Fruit fly (Drosophila melanogaster) Kc167 (cell line): Measurements from ENCODE around the gene CG43127.

Experiments
- Myc ChIP-seq: fragments of >200 bp; optimal IDR thresholded peaks from 2 replicates; lab custom pipeline; 2017; ENCODE audit warnings: missing external identifiers
- Sin3A ChIP-seq: fragments of >200 bp; optimal IDR thresholded peaks from 2 replicates; lab custom pipeline; 2018; ENCODE audit warnings: missing external identifiers
- h ChIP-seq: fragments of >200 bp; optimal IDR thresholded peaks from 3 replicates; lab custom pipeline; 2018; ENCODE audit warnings: missing external identifiers
- insv ChIP-seq: fragments of >200 bp; optimal IDR thresholded peaks from 3 replicates; lab custom pipeline; 2018; ENCODE audit warnings: missing external identifiers
- psq ChIP-seq: fragments of >200 bp; optimal IDR thresholded peaks from 2 replicates; lab custom pipeline; 2017; ENCODE audit warnings: missing external identifiers

DNA sequence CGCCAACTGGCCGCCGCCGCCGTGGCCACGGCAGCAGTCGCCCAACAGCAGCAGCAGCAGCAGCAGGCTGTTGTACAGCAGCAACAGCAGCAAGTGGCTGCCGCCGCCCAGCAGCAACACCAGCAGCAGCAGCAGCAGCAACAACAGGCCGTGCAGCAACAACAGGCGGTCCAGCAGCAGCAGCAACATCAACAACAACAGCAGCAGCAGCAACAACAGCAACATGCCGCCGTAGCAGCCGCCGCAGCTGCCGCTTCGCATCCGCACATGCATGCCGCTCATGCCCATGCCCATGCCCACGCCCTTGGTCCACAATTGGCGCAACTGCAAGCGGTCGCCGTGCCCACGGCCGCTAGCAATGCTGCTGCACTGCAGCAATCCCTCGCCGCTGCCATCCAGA is 40.4 kb downstream of the CG43127 start:
- no peak for TF ChIP-seq Sin3A (lab: Kevin White, UChicago)
- TF ChIP-seq insv (lab: Kevin White, UChicago), result no peak
- TF ChIP-seq h (lab: Kevin White, UChicago), result no peak
- TF ChIP-seq psq (lab: Kevin White, UChicago), result no peak
- TF ChIP-seq Myc (lab: Kevin White, UChicago), result no peak
